Worm (Caenorhabditis elegans): Measurements from ENCODE around the gene srh-8.

The srh-8 gene

ce11 chrV:3979053-3979452 lies 26.3 kb upstream of the srh-8 start, which contains the start of gene nlp-34:
TSS of gene nlp-34 (minus strand) at chrV:3979134.
- TF ChIP-seq ztf-23 (GFP tag; IDR thresholded peaks at IDR 0.05) (no peak), flt-1 (GFP tag; IDR thresholded peaks at IDR 0.05) (no peak), T22C8.4 (GFP tag; IDR thresholded peaks at IDR 0.05) (no peak), med-1 (GFP tag; optimal IDR thresholded peaks at IDR 0.05; ENCODE audit: insufficient read depth) (no peak), cog-1 (tag; optimal IDR thresholded peaks at IDR 0.05) (no peak), klf-2 (GFP tag; conservative IDR thresholded peaks at IDR 0.05) (no peak), tab-1 (GFP tag; IDR thresholded peaks at IDR 0.05) (no peak), ref-1 (GFP tag; conservative IDR thresholded peaks at IDR 0.05) (no peak), ztf-29 (GFP tag; IDR thresholded peaks at IDR 0.05) (no peak)

ce11 chrV:3979819-3980218 lies 25.5 kb upstream of the srh-8 start, which contains the start of gene nlp-31:
TSS of gene nlp-31 (plus strand) at chrV:3980055.
- no peak for TF ChIP-seq klf-2 (GFP tag; conservative IDR thresholded peaks at IDR 0.05)
- no peak for TF ChIP-seq T22C8.4 (GFP tag; IDR thresholded peaks at IDR 0.05)
- TF ChIP-seq ztf-23 (GFP tag; IDR thresholded peaks at IDR 0.05), result no peak
- no peak for TF ChIP-seq ref-1 (GFP tag; conservative IDR thresholded peaks at IDR 0.05)
- no peak for TF ChIP-seq ztf-29 (GFP tag; IDR thresholded peaks at IDR 0.05)
- TF ChIP-seq tab-1 (GFP tag; IDR thresholded peaks at IDR 0.05), result no peak

- no peak for TF ChIP-seq ztf-29 (GFP tag; IDR thresholded peaks at IDR 0.05)
- TF ChIP-seq ref-1 (GFP tag; conservative IDR thresholded peaks at IDR 0.05), result no peak
- TF ChIP-seq klf-2 (GFP tag; conservative IDR thresholded peaks at IDR 0.05), result no peak
- no peak for TF ChIP-seq tab-1 (GFP tag; IDR thresholded peaks at IDR 0.05)
- no peak for TF ChIP-seq cog-1 (tag; optimal IDR thresholded peaks at IDR 0.05)
- TF ChIP-seq T22C8.4 (GFP tag; IDR thresholded peaks at IDR 0.05), result no peak
- no peak for TF ChIP-seq flt-1 (GFP tag; IDR thresholded peaks at IDR 0.05)
- no peak for TF ChIP-seq ztf-23 (GFP tag; IDR thresholded peaks at IDR 0.05)
- no peak for TF ChIP-seq med-1 (GFP tag; optimal IDR thresholded peaks at IDR 0.05; ENCODE audit: insufficient read depth)
Observed at ce11 chrV:3980228-3980933, 24.9 kb upstream of the srh-8 start.

ce11 chrV:3981680-3982079 lies 23.6 kb upstream of the srh-8 start, which contains the start of gene nlp-30:
TSS of gene nlp-30 (plus strand) at chrV:3981980.
- no peak for TF ChIP-seq klf-2 (GFP tag; conservative IDR thresholded peaks at IDR 0.05)
- TF ChIP-seq ztf-29 (GFP tag; IDR thresholded peaks at IDR 0.05), result no peak
- no peak for TF ChIP-seq ref-1 (GFP tag; conservative IDR thresholded peaks at IDR 0.05)
- TF ChIP-seq med-1 (GFP tag; optimal IDR thresholded peaks at IDR 0.05; ENCODE audit: insufficient read depth), result no peak
- TF ChIP-seq tab-1 (GFP tag; IDR thresholded peaks at IDR 0.05), result no peak
- no peak for TF ChIP-seq ztf-23 (GFP tag; IDR thresholded peaks at IDR 0.05)
- no peak for TF ChIP-seq T22C8.4 (GFP tag; IDR thresholded peaks at IDR 0.05)
- no peak for TF ChIP-seq cog-1 (tag; optimal IDR thresholded peaks at IDR 0.05)
- no peak for TF ChIP-seq flt-1 (GFP tag; IDR thresholded peaks at IDR 0.05)

ce11 chrV:3984178-3984577 lies 21.1 kb upstream of the srh-8 start, which contains the start of gene nlp-29:
TSS of gene nlp-29 (plus strand) at chrV:3984425.
- TF ChIP-seq klf-2 (GFP tag; conservative IDR thresholded peaks at IDR 0.05), result no peak
- no peak for TF ChIP-seq ref-1 (GFP tag; conservative IDR thresholded peaks at IDR 0.05)
- TF ChIP-seq tab-1 (GFP tag; IDR thresholded peaks at IDR 0.05), result no peak

ce11 chrV:3985104-3985503 lies 20.2 kb upstream of the srh-8 start:
- no peak for TF ChIP-seq flt-1 (GFP tag; IDR thresholded peaks at IDR 0.05)
- no peak for TF ChIP-seq cog-1 (tag; optimal IDR thresholded peaks at IDR 0.05)
- no peak for TF ChIP-seq ztf-23 (GFP tag; IDR thresholded peaks at IDR 0.05)
- no peak for TF ChIP-seq klf-2 (GFP tag; conservative IDR thresholded peaks at IDR 0.05)
- no peak for TF ChIP-seq med-1 (GFP tag; optimal IDR thresholded peaks at IDR 0.05; ENCODE audit: insufficient read depth)
- no peak for TF ChIP-seq ref-1 (GFP tag; conservative IDR thresholded peaks at IDR 0.05)
- no peak for TF ChIP-seq ztf-29 (GFP tag; IDR thresholded peaks at IDR 0.05)
- no peak for TF ChIP-seq tab-1 (GFP tag; IDR thresholded peaks at IDR 0.05)
- TF ChIP-seq T22C8.4 (GFP tag; IDR thresholded peaks at IDR 0.05), result no peak

- TF ChIP-seq ref-1 (GFP tag; conservative IDR thresholded peaks at IDR 0.05) (no peak), flt-1 (GFP tag; IDR thresholded peaks at IDR 0.05) (no peak), ztf-23 (GFP tag; IDR thresholded peaks at IDR 0.05) (no peak), cog-1 (tag; optimal IDR thresholded peaks at IDR 0.05) (no peak), T22C8.4 (GFP tag; IDR thresholded peaks at IDR 0.05) (no peak), med-1 (GFP tag; optimal IDR thresholded peaks at IDR 0.05; ENCODE audit: insufficient read depth) (no peak), ztf-29 (GFP tag; IDR thresholded peaks at IDR 0.05) (no peak), tab-1 (GFP tag; IDR thresholded peaks at IDR 0.05) (no peak), klf-2 (GFP tag; conservative IDR thresholded peaks at IDR 0.05) (no peak)
Observed at ce11 chrV:3987616-3988015, 17.7 kb upstream of the srh-8 start, which contains the start of gene nlp-28. TSS of gene nlp-28 (plus strand) at chrV:3987900.

- no peak for TF ChIP-seq klf-2 (GFP tag; conservative IDR thresholded peaks at IDR 0.05)
Observed at ce11 chrV:3989070-3989469, 16.2 kb upstream of the srh-8 start, which contains the start of gene nlp-27. TSS of gene nlp-27 (plus strand) at chrV:3989378.

ce11 chrV:3992334-3992733 lies 13.0 kb upstream of the srh-8 start:
- TF ChIP-seq klf-2 (GFP tag; conservative IDR thresholded peaks at IDR 0.05) (no peak), ref-1 (GFP tag; conservative IDR thresholded peaks at IDR 0.05) (no peak), med-1 (GFP tag; optimal IDR thresholded peaks at IDR 0.05; ENCODE audit: insufficient read depth) (no peak)

ce11 chrV:3994048-3994447 lies 11.3 kb upstream of the srh-8 start, which contains the start of gene K09D9.9:
TSS of gene K09D9.9 (minus strand) at chrV:3994148.
- TF ChIP-seq klf-2 (GFP tag; conservative IDR thresholded peaks at IDR 0.05) (no peak), ref-1 (GFP tag; conservative IDR thresholded peaks at IDR 0.05) (no peak), cog-1 (tag; optimal IDR thresholded peaks at IDR 0.05) (no peak), ztf-29 (GFP tag; IDR thresholded peaks at IDR 0.05) (no peak), tab-1 (GFP tag; IDR thresholded peaks at IDR 0.05) (no peak), med-1 (GFP tag; optimal IDR thresholded peaks at IDR 0.05; ENCODE audit: insufficient read depth) (no peak), T22C8.4 (GFP tag; IDR thresholded peaks at IDR 0.05) (no peak), ztf-23 (GFP tag; IDR thresholded peaks at IDR 0.05) (no peak), flt-1 (GFP tag; IDR thresholded peaks at IDR 0.05) (no peak)
